Fruit fly (Drosophila melanogaster) whole organism, adult: ENCODE data around the gene Gk2.

ENCODE experiments used
- CG11617 ChIP-seq: fragments of 200-800 bp; sonication (Bioruptor generic); optimal IDR thresholded peaks from 2 replicates; lab custom pipeline; 2017; ENCODE audit warnings: mild to moderate bottlenecking, missing biosample characterization, missing genetic modification reagents, missing genetic modification characterization
- CG12768 ChIP-seq: fragments of 200-800 bp; sonication (Bioruptor generic); optimal IDR thresholded peaks from 2 replicates; lab custom pipeline; 2017; ENCODE audit warnings: missing biosample characterization, missing genetic modification characterization, mild to moderate bottlenecking, moderate library complexity, missing genetic modification reagents
- CG14711 ChIP-seq: fragments of 200-800 bp; sonication (Bioruptor generic); optimal IDR thresholded peaks from 2 replicates; lab custom pipeline; 2018; ENCODE audit warnings: missing biosample characterization, mild to moderate bottlenecking, missing genetic modification characterization, moderate library complexity
- CG1620 ChIP-seq: fragments of 200-800 bp; sonication (Bioruptor generic); optimal IDR thresholded peaks from 2 replicates; lab custom pipeline; 2016; ENCODE audit warnings: missing biosample characterization, missing genetic modification characterization
- CG33017 ChIP-seq: fragments of 200-800 bp; sonication (Bioruptor generic); optimal IDR thresholded peaks from 2 replicates; lab custom pipeline; 2018; ENCODE audit warnings: missing biosample characterization, mild to moderate bottlenecking, missing genetic modification characterization, moderate library complexity
- CG5204 ChIP-seq: fragments of 200-800 bp; sonication (Bioruptor generic); optimal IDR thresholded peaks from 2 replicates; lab custom pipeline; 2016; ENCODE audit warnings: missing biosample characterization, missing genetic modification characterization
- CG7045 ChIP-seq: fragments of 200-800 bp; sonication (Bioruptor generic); optimal IDR thresholded peaks from 2 replicates; lab custom pipeline; 2017; ENCODE audit warnings: missing biosample characterization, mild to moderate bottlenecking, missing genetic modification characterization
- CG7101 ChIP-seq: fragments of 200-800 bp; sonication (Bioruptor generic); optimal IDR thresholded peaks from 2 replicates; lab custom pipeline; 2018; ENCODE audit warnings: missing biosample characterization, mild to moderate bottlenecking, missing genetic modification characterization, moderate library complexity
- Clk ChIP-seq: fragments of 200-800 bp; sonication (Bioruptor generic); optimal IDR thresholded peaks from 2 replicates; lab custom pipeline; 2017; ENCODE audit warnings: missing biosample characterization, missing genetic modification characterization
- Crg-1 ChIP-seq: fragments of 200-800 bp; sonication (Bioruptor generic); optimal IDR thresholded peaks from 2 replicates; lab custom pipeline; 2016; ENCODE audit warnings: missing biosample characterization, missing genetic modification characterization
- Hr96 ChIP-seq: fragments of 200-800 bp; sonication (Bioruptor generic); optimal IDR thresholded peaks from 2 replicates; lab custom pipeline; 2016; ENCODE audit warnings: missing biosample characterization, missing genetic modification characterization
- Mnt ChIP-seq: fragments of 200-800 bp; sonication (Bioruptor generic); optimal IDR thresholded peaks from 2 replicates; lab custom pipeline; 2016; ENCODE audit warnings: missing biosample characterization, mild to moderate bottlenecking, missing genetic modification characterization
- bab1 ChIP-seq: fragments of 200-800 bp; sonication (Bioruptor generic); optimal IDR thresholded peaks from 3 replicates; lab custom pipeline; 2019; ENCODE audit warnings: missing biosample characterization, mild to moderate bottlenecking, missing genetic modification characterization, moderate library complexity
- cic ChIP-seq: fragments of 200-800 bp; sonication (Bioruptor generic); optimal IDR thresholded peaks from 2 replicates; lab custom pipeline; 2017; ENCODE audit warnings: missing biosample characterization, mild to moderate bottlenecking, missing genetic modification characterization, moderate library complexity
- cnc ChIP-seq, 2 experiments: fragments of >200 bp; optimal IDR thresholded peaks; 2 replicates each; lab custom pipeline; 2017
- kay ChIP-seq: fragments of 200-800 bp; sonication (Bioruptor generic); peaks from one replicate; lab custom pipeline; 2016; ENCODE audit warnings: missing biosample characterization, missing genetic modification characterization, borderline replicate concordance
- ovo ChIP-seq: fragments of 200-800 bp; sonication (Bioruptor generic); optimal IDR thresholded peaks from 2 replicates; lab custom pipeline; 2016; ENCODE audit warnings: missing biosample characterization, missing genetic modification characterization
- pad ChIP-seq: fragments of 200-800 bp; sonication (Bioruptor generic); optimal IDR thresholded peaks from 3 replicates; lab custom pipeline; 2017; ENCODE audit warnings: missing biosample characterization, missing genetic modification characterization, mild to moderate bottlenecking, moderate library complexity, missing genetic modification reagents
- tj ChIP-seq: fragments of 200-800 bp; sonication (Bioruptor generic); optimal IDR thresholded peaks from 3 replicates; lab custom pipeline; 2017; ENCODE audit warnings: missing biosample characterization, mild to moderate bottlenecking, missing genetic modification characterization, moderate library complexity
- toe ChIP-seq: fragments of 200-800 bp; sonication (Bioruptor generic); optimal IDR thresholded peaks from 2 replicates; lab custom pipeline; 2016; ENCODE audit warnings: missing biosample characterization, missing genetic modification characterization

The Gk2 gene

dm6 chr3L:1740129-1740975, 2.1 kb downstream of the Gk2 start:
- TF ChIP-seq CG12768 (GFP tag; lab: Kevin White, UChicago) (no peak), Crg-1 (GFP tag; lab: Kevin White, UChicago) (peak; percentile 25), Mnt (GFP tag; lab: Kevin White, UChicago) (no peak), Clk (GFP tag; lab: Kevin White, UChicago) (no peak), cic (GFP tag; lab: Kevin White, UChicago) (no peak), toe (GFP tag; lab: Kevin White, UChicago) (no peak), ovo (no peak), CG11617 (GFP tag; lab: Kevin White, UChicago) (no peak), CG14711 (tag; lab: Kevin White, UChicago) (no peak), CG1620 (GFP tag; lab: Kevin White, UChicago) (no peak), CG7101 (tag; lab: Kevin White, UChicago) (no peak), kay (no peak), CG5204 (GFP tag; lab: Kevin White, UChicago) (peak; percentile 15), tj (GFP tag; lab: Kevin White, UChicago) (peak; percentile 33), Hr96 (peak; percentile 7), bab1 (GFP tag; lab: Kevin White, UChicago) (peak; percentile 16), cnc (optimal IDR thresholded peaks at IDR 0.05; lab: Kevin White, UChicago) (no peak), CG7045 (GFP tag; lab: Kevin White, UChicago) (no peak), CG33017 (tag; lab: Kevin White, UChicago) (peak; percentile 44), pad (GFP tag; lab: Kevin White, UChicago) (no peak)

dm6 chr3L:1741107-1741506, 2.9 kb downstream of the Gk2 start:
- TF ChIP-seq toe (GFP tag; lab: Kevin White, UChicago) = peak; percentile 8
- TF ChIP-seq Hr96 = no peak
- no peak for TF ChIP-seq Clk (GFP tag; lab: Kevin White, UChicago)
- TF ChIP-seq CG5204 (GFP tag; lab: Kevin White, UChicago) = peak; percentile 12

- TF ChIP-seq CG5204 (GFP tag; lab: Kevin White, UChicago) (peak; percentile 2), pad (GFP tag; lab: Kevin White, UChicago) (peak; percentile 1), CG7045 (GFP tag; lab: Kevin White, UChicago) (no peak), CG12768 (GFP tag; lab: Kevin White, UChicago) (peak; percentile 27), cic (GFP tag; lab: Kevin White, UChicago) (peak; percentile 66), Clk (GFP tag; lab: Kevin White, UChicago) (no peak), toe (GFP tag; lab: Kevin White, UChicago) (no peak), Hr96 (no peak), CG11617 (GFP tag; lab: Kevin White, UChicago) (no peak), CG1620 (GFP tag; lab: Kevin White, UChicago) (no peak), Mnt (GFP tag; lab: Kevin White, UChicago) (peak; percentile 23), CG33017 (tag; lab: Kevin White, UChicago) (no peak), bab1 (GFP tag; lab: Kevin White, UChicago) (no peak), CG14711 (tag; lab: Kevin White, UChicago) (no peak), cnc (optimal IDR thresholded peaks at IDR 0.05; lab: Kevin White, UChicago) (no peak), Crg-1 (GFP tag; lab: Kevin White, UChicago) (no peak), ovo (no peak), tj (GFP tag; lab: Kevin White, UChicago) (peak; percentile 12), kay (no peak), CG7101 (tag; lab: Kevin White, UChicago) (no peak)
These were observed 3.7 kb downstream of the Gk2 start for dm6 chr3L:1741655-1742551.

- TF ChIP-seq kay = peak; percentile 50
- TF ChIP-seq CG5204 (GFP tag; lab: Kevin White, UChicago) = no peak
- TF ChIP-seq Clk (GFP tag; lab: Kevin White, UChicago) = no peak
- no peak for TF ChIP-seq CG12768 (GFP tag; lab: Kevin White, UChicago)
- no peak for TF ChIP-seq CG11617 (GFP tag; lab: Kevin White, UChicago)
- peak; percentile 3 for TF ChIP-seq CG7045 (GFP tag; lab: Kevin White, UChicago)
- peak; percentile 64 for TF ChIP-seq cic (GFP tag; lab: Kevin White, UChicago)
- TF ChIP-seq cnc (optimal IDR thresholded peaks at IDR 0.05; lab: Kevin White, UChicago) = no peak
- TF ChIP-seq CG7101 (tag; lab: Kevin White, UChicago) = no peak
- TF ChIP-seq CG33017 (tag; lab: Kevin White, UChicago) = no peak
- TF ChIP-seq Mnt (GFP tag; lab: Kevin White, UChicago) = no peak
- TF ChIP-seq Hr96 = no peak
These were observed 4.4 kb downstream of the Gk2 start for dm6 chr3L:1742552-1743097.

dm6 chr3L:1745432-1745831, 7.2 kb downstream of the Gk2 start:
- TF ChIP-seq cic (GFP tag; lab: Kevin White, UChicago) = peak; percentile 22
- no peak for TF ChIP-seq CG33017 (tag; lab: Kevin White, UChicago)
- no peak for TF ChIP-seq CG7045 (GFP tag; lab: Kevin White, UChicago)
- no peak for TF ChIP-seq CG1620 (GFP tag; lab: Kevin White, UChicago)
- no peak for TF ChIP-seq tj (GFP tag; lab: Kevin White, UChicago)
